Worm (Caenorhabditis elegans) whole organism, L4 larva: ENCODE data around the gene R01H10.4.

Experiments
- F26F4.8 ChIP-seq: fragments of 200-800 bp; sonication (Bioruptor generic); conservative IDR thresholded peaks from 2 replicates; pipeline ENCODE4 v1.3.6; 2022; ENCODE audit warnings: missing genetic modification characterization, missing compliant biosample characterization
- F37D6.2 ChIP-seq: sonication (generic microtip); optimal IDR thresholded peaks from 2 replicates; lab custom pipeline; 2016; ENCODE audit warnings: mild to moderate bottlenecking, missing genetic modification characterization, missing compliant biosample characterization
- F44E2.7 ChIP-seq: fragments of 200-800 bp; sonication (Bioruptor generic); IDR thresholded peaks from 2 replicates; pipeline ENCODE4 v2.1.2; 2022; ENCODE audit warnings: missing genetic modification characterization, missing compliant biosample characterization
- F49E8.2 ChIP-seq: sonication (generic microtip); optimal IDR thresholded peaks from 2 replicates; lab custom pipeline; 2016; ENCODE audit warnings: missing compliant biosample characterization, mild to moderate bottlenecking, missing genetic modification characterization, borderline replicate concordance
- R02D3.7 ChIP-seq: fragments of 150-350 bp; sonication (generic microtip); optimal IDR thresholded peaks from 3 replicates; lab custom pipeline; 2014; ENCODE audit warnings: missing biosample characterization, missing genetic modification characterization
- T26A8.4 ChIP-seq: fragments of 200-800 bp; sonication (Bioruptor generic); IDR thresholded peaks from 2 replicates; pipeline ENCODE4 v1.3.6; 2022; ENCODE audit warnings: missing genetic modification characterization, missing compliant biosample characterization
- Y5F2A.4 ChIP-seq: fragments of 200-800 bp; sonication (Bioruptor generic); optimal IDR thresholded peaks from 2 replicates; lab custom pipeline; 2018; ENCODE audit warnings: mild to moderate bottlenecking, missing genetic modification characterization, missing compliant biosample characterization
- ama-1 ChIP-seq: fragments of 150-350 bp; optimal IDR thresholded peaks from 2 replicates; lab custom pipeline; 2014; ENCODE audit warnings: inconsistent platforms, mixed read lengths
- attf-4 ChIP-seq: sonication (generic microtip); optimal IDR thresholded peaks from 3 replicates; lab custom pipeline; 2017; ENCODE audit warnings: missing biosample characterization, missing genetic modification characterization
- ceh-20 ChIP-seq: fragments of 200-800 bp; sonication (Bioruptor generic); IDR thresholded peaks from 2 replicates; pipeline ENCODE4 v1.3.6; 2022; ENCODE audit warnings: missing genetic modification reagents, missing genetic modification characterization, missing compliant biosample characterization
- ceh-28 ChIP-seq: fragments of 150-350 bp; optimal IDR thresholded peaks from 2 replicates; lab custom pipeline; 2014; ENCODE audit warnings: missing biosample characterization, missing genetic modification reagents, missing genetic modification characterization
- ceh-32 ChIP-seq: sonication (generic microtip); optimal IDR thresholded peaks from 2 replicates; lab custom pipeline; 2016; ENCODE audit warnings: mild to moderate bottlenecking, missing genetic modification characterization, missing compliant biosample characterization; ENCODE audit not compliant: poor library complexity
- ceh-44 ChIP-seq: fragments of 200-800 bp; sonication (Bioruptor generic); IDR thresholded peaks from 2 replicates; pipeline ENCODE4 v1.3.6; 2022; ENCODE audit warnings: missing genetic modification reagents, missing genetic modification characterization, missing compliant biosample characterization
- ceh-82 ChIP-seq: sonication (generic microtip); optimal IDR thresholded peaks from 2 replicates; lab custom pipeline; 2017; ENCODE audit warnings: missing biosample characterization, missing genetic modification characterization
- cey-2 ChIP-seq: sonication (generic microtip); optimal IDR thresholded peaks from 3 replicates; lab custom pipeline; 2017; ENCODE audit warnings: missing genetic modification characterization, mild to moderate bottlenecking, missing compliant biosample characterization, antibody characterized with exemption, borderline replicate concordance; ENCODE audit not compliant: insufficient read depth
- ctbp-1 ChIP-seq: fragments of 200-800 bp; sonication (Bioruptor generic); IDR thresholded peaks from 2 replicates; pipeline ENCODE4 v1.3.6; 2022; ENCODE audit warnings: missing genetic modification reagents, missing genetic modification characterization, missing compliant biosample characterization
- daf-19 ChIP-seq: fragments of 200-800 bp; sonication (Bioruptor generic); conservative IDR thresholded peaks from 2 replicates; pipeline ENCODE4 v1.3.6; 2022; ENCODE audit warnings: missing genetic modification characterization, missing compliant biosample characterization
- dmd-6 ChIP-seq: fragments of 200-800 bp; sonication (Bioruptor generic); IDR thresholded peaks from 2 replicates; pipeline ENCODE4 v1.3.6; 2022; ENCODE audit warnings: missing genetic modification reagents, missing genetic modification characterization, missing compliant biosample characterization
- dmd-9 ChIP-seq: fragments of 200-800 bp; sonication (Bioruptor generic); IDR thresholded peaks from 2 replicates; pipeline ENCODE4 v1.3.6; 2022; ENCODE audit warnings: missing genetic modification reagents, missing genetic modification characterization, missing compliant biosample characterization
- dve-1 ChIP-seq: sonication (generic microtip); optimal IDR thresholded peaks from 2 replicates; lab custom pipeline; 2017; ENCODE audit warnings: antibody characterized with exemption, mild to moderate bottlenecking, missing genetic modification characterization, missing compliant biosample characterization; ENCODE audit not compliant: insufficient read depth
- jun-1 ChIP-seq: fragments of 150-350 bp; optimal IDR thresholded peaks from 2 replicates; lab custom pipeline; 2014; ENCODE audit warnings: missing biosample characterization, missing genetic modification reagents, missing genetic modification characterization
- lim-7 ChIP-seq: fragments of 200-800 bp; sonication (Bioruptor generic); IDR thresholded peaks from 2 replicates; pipeline ENCODE4 v1.3.6; 2022; ENCODE audit warnings: missing genetic modification characterization, missing compliant biosample characterization
- lin-1 ChIP-seq: fragments of 200-800 bp; sonication (Bioruptor generic); IDR thresholded peaks from 2 replicates; pipeline ENCODE4 v1.3.6; 2022; ENCODE audit warnings: missing genetic modification reagents, missing genetic modification characterization, missing compliant biosample characterization
- lin-13 ChIP-seq: fragments of 150-350 bp; optimal IDR thresholded peaks from 2 replicates; lab custom pipeline; 2014; ENCODE audit warnings: missing biosample characterization, missing genetic modification reagents, missing genetic modification characterization
- lin-15B ChIP-seq: fragments of 150-350 bp; sonication (generic microtip); optimal IDR thresholded peaks from 3 replicates; lab custom pipeline; 2014; ENCODE audit warnings: missing biosample characterization, missing genetic modification characterization
- lin-38 ChIP-seq: fragments of 200-800 bp; sonication (Bioruptor generic); IDR thresholded peaks from 2 replicates; pipeline ENCODE4 v1.3.6; 2022; ENCODE audit warnings: missing genetic modification reagents, missing genetic modification characterization, missing compliant biosample characterization
- lin-39 ChIP-seq: fragments of 150-350 bp; optimal IDR thresholded peaks from 2 replicates; lab custom pipeline; 2014; ENCODE audit warnings: missing biosample characterization, missing genetic modification reagents, missing genetic modification characterization
- lir-3 ChIP-seq: sonication (generic microtip); optimal IDR thresholded peaks from 2 replicates; lab custom pipeline; 2016; ENCODE audit warnings: mild to moderate bottlenecking, missing genetic modification characterization, missing compliant biosample characterization
- lsy-2 ChIP-seq, 2 experiments: fragments of 150-350 bp in 1 of 2; sonication (generic microtip) in 1 of 2; optimal IDR thresholded peaks; 2 replicates each; lab custom pipeline; 2014 to 2017; ENCODE audit warnings: missing biosample characterization in 2 of 2, missing genetic modification characterization in 2 of 2
- madf-5 ChIP-seq, 2 experiments: fragments of 200-800 bp; sonication (Bioruptor generic); IDR thresholded peaks; 2 replicates each; pipeline ENCODE4 v1.3.6; 2022; ENCODE audit warnings: missing compliant biosample characterization in 2 of 2, missing genetic modification characterization in 2 of 2
- madf-9 ChIP-seq: fragments of 200-800 bp; sonication (Bioruptor generic); conservative IDR thresholded peaks from 2 replicates; pipeline ENCODE4 v1.3.6; 2022; ENCODE audit warnings: missing genetic modification reagents, missing genetic modification characterization, missing compliant biosample characterization
- mdl-1 ChIP-seq, 2 experiments: fragments of 150-350 bp in 1 of 2; sonication (generic microtip) in 1 of 2; optimal IDR thresholded peaks; 2 replicates each; lab custom pipeline; 2014 to 2017; ENCODE audit warnings: missing biosample characterization in 2 of 2, missing genetic modification characterization in 2 of 2
- mdt-29 ChIP-seq: fragments of 200-800 bp; sonication (Bioruptor generic); IDR thresholded peaks from 2 replicates; pipeline ENCODE4 v1.3.6; 2022; ENCODE audit warnings: missing genetic modification reagents, missing genetic modification characterization, missing compliant biosample characterization
- nhr-10 ChIP-seq: fragments of 150-350 bp; optimal IDR thresholded peaks from 2 replicates; lab custom pipeline; 2014; ENCODE audit warnings: missing biosample characterization, missing genetic modification characterization
- nhr-11 ChIP-seq: fragments of 150-350 bp; optimal IDR thresholded peaks from 2 replicates; lab custom pipeline; 2014; ENCODE audit warnings: missing biosample characterization, missing genetic modification characterization
- nhr-41 ChIP-seq: fragments of 200-800 bp; sonication (Bioruptor generic); IDR thresholded peaks from 2 replicates; pipeline ENCODE4 v1.3.6; 2022; ENCODE audit warnings: missing genetic modification reagents, missing genetic modification characterization, missing compliant biosample characterization
- nhr-42 ChIP-seq: fragments of 200-800 bp; sonication (Bioruptor generic); IDR thresholded peaks from 2 replicates; pipeline ENCODE4 v1.3.6; 2022; ENCODE audit warnings: missing genetic modification characterization, missing compliant biosample characterization
- nhr-48 ChIP-seq: sonication (generic microtip); optimal IDR thresholded peaks from 2 replicates; lab custom pipeline; 2016; ENCODE audit warnings: mild to moderate bottlenecking, missing genetic modification characterization, missing compliant biosample characterization
- nhr-76 ChIP-seq: fragments of 150-350 bp; optimal IDR thresholded peaks from 2 replicates; lab custom pipeline; 2014; ENCODE audit warnings: missing biosample characterization, missing genetic modification characterization
- nhr-77 ChIP-seq: fragments of 150-350 bp; optimal IDR thresholded peaks from 2 replicates; lab custom pipeline; 2014; ENCODE audit warnings: missing biosample characterization, missing genetic modification characterization
- php-3 ChIP-seq: fragments of 200-800 bp; sonication (Bioruptor generic); IDR thresholded peaks from 2 replicates; pipeline ENCODE4 v1.3.6; 2022; ENCODE audit warnings: missing genetic modification reagents, missing genetic modification characterization, missing compliant biosample characterization
- rbr-2 ChIP-seq: sonication (generic microtip); optimal IDR thresholded peaks from 2 replicates; lab custom pipeline; 2016; ENCODE audit warnings: missing genotype, missing genetic modification characterization, missing compliant biosample characterization
- saeg-2 ChIP-seq: fragments of 200-800 bp; sonication (Bioruptor generic); IDR thresholded peaks from 2 replicates; pipeline ENCODE4 v1.3.6; 2022; ENCODE audit warnings: missing genetic modification reagents, missing genetic modification characterization, missing compliant biosample characterization
- sdz-12 ChIP-seq: fragments of 200-800 bp; sonication (Bioruptor generic); optimal IDR thresholded peaks from 2 replicates; lab custom pipeline; 2018; ENCODE audit warnings: mild to moderate bottlenecking, missing genetic modification characterization, missing compliant biosample characterization
- snpc-4 ChIP-seq: fragments of 150-350 bp; optimal IDR thresholded peaks from 2 replicates; lab custom pipeline; 2014; ENCODE audit warnings: missing biosample characterization, missing genetic modification characterization
- spr-1 ChIP-seq: sonication (generic microtip); optimal IDR thresholded peaks from 2 replicates; lab custom pipeline; 2016; ENCODE audit warnings: mild to moderate bottlenecking, missing genetic modification characterization, missing compliant biosample characterization
- tra-1 ChIP-seq: fragments of 200-800 bp; sonication (Bioruptor generic); IDR thresholded peaks from 2 replicates; pipeline ENCODE4 v1.3.6; 2022; ENCODE audit warnings: missing genetic modification reagents, missing genetic modification characterization, missing compliant biosample characterization
- unc-130 ChIP-seq: sonication (generic microtip); optimal IDR thresholded peaks from 2 replicates; lab custom pipeline; 2016; ENCODE audit warnings: missing genetic modification reagents, missing genetic modification characterization, missing compliant biosample characterization
- zag-1 ChIP-seq: fragments of 150-350 bp; optimal IDR thresholded peaks from 2 replicates; lab custom pipeline; 2014; ENCODE audit warnings: missing biosample characterization, missing genetic modification characterization
- zfp-2 ChIP-seq: sonication (generic microtip); optimal IDR thresholded peaks from 2 replicates; lab custom pipeline; 2016; ENCODE audit warnings: mild to moderate bottlenecking, missing genetic modification characterization, missing compliant biosample characterization
- zip-11 ChIP-seq: fragments of 200-800 bp; sonication (Bioruptor generic); IDR thresholded peaks from 2 replicates; pipeline ENCODE4 v1.3.6; 2022; ENCODE audit warnings: missing genetic modification characterization, missing compliant biosample characterization

The R01H10.4 gene

DNA sequence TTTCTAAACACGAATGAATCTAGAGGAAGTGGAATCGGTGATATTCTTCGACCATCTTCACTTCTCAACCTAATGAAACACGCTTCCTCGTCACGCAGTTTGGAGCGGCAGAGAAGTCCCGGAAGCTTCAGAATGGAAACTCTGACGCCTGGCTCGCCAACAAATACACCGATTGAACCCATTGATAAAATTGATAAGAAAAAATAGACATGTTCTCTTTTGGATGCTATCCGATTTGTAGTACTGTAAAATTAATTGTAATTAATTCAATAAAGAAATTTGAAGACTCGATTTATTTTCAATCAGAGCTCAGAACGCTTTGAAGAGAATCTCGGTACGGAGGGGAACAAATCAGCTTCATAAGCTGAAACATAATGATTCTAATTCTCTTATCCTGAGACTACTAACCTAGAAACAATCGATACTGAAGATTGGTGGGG is 40.1 kb upstream of the R01H10.4 start (continued):
- TF ChIP-seq F49E8.2 (tag; lab: Kevin White, UChicago) (peak; percentile 19), T26A8.4 (peak; percentile 91), nhr-11 (tag; lab: Kevin White, UChicago) (no peak), spr-1 (tag; lab: Kevin White, UChicago) (peak; percentile 56), zag-1 (tag; lab: Kevin White, UChicago) (no peak), nhr-76 (tag; lab: Kevin White, UChicago) (no peak), ama-1 (lab: Kevin White, UChicago) (peak; percentile 90), lsy-2 (tag; optimal IDR thresholded peaks at IDR 0.05; lab: Kevin White, UChicago) (peak; percentile 5 to 74), lin-38 (GFP tag; lab: Robert Waterston, UW) (peak; percentile 75), lin-39 (tag; lab: Kevin White, UChicago) (no peak), zip-11 (GFP tag; lab: Robert Waterston, UW) (no peak), nhr-41 (GFP tag; lab: Robert Waterston, UW) (0 out of 2 replicates have a peak, but pooled peaks have one; percentile 19), ctbp-1 (GFP tag; lab: Robert Waterston, UW) (0 out of 2 replicates have a peak, but pooled peaks have one; percentile 56), dmd-9 (peak; percentile 77), nhr-42 (GFP tag; lab: Robert Waterston, UW) (peak; percentile 71; the same call in 1 of the 2 replicates), sdz-12 (GFP tag; lab: Kevin White, UChicago) (peak; percentile 86), Y5F2A.4 (peak; percentile 2), daf-19 (no peak), nhr-10 (tag; lab: Kevin White, UChicago) (peak; percentile 85), saeg-2 (GFP tag; lab: Robert Waterston, UW) (0 out of 2 replicates have a peak, but pooled peaks have one; percentile 43), F44E2.7 (GFP tag; lab: Robert Waterston, UW) (no peak), mdt-29 (peak; percentile 64), mdl-1 (tag; optimal IDR thresholded peaks at IDR 0.05; lab: Kevin White, UChicago) (no peak), nhr-48 (peak; percentile 65), tra-1 (GFP tag; lab: Robert Waterston, UW) (peak; percentile 50), ceh-20 (GFP tag; lab: Robert Waterston, UW) (peak; percentile 58; the same call in 1 of the 2 replicates), lin-15B (tag; lab: Kevin White, UChicago) (no peak), madf-5 (GFP tag; IDR thresholded peaks at IDR 0.05; lab: Robert Waterston, UW) (no peak; a peak in 1 of 4 replicates), F26F4.8 (GFP tag; lab: Robert Waterston, UW) (0 out of 2 replicates have a peak, but pooled peaks have one; percentile 48), dmd-6 (peak; percentile 59), ceh-32 (tag; lab: Kevin White, UChicago) (no peak), lim-7 (GFP tag; lab: Robert Waterston, UW) (0 out of 2 replicates have a peak, but pooled peaks have one; percentile 32), ceh-44 (GFP tag; lab: Robert Waterston, UW) (no peak), rbr-2 (tag; lab: Kevin White, UChicago) (peak; percentile 17), F37D6.2 (no peak), ceh-28 (tag; lab: Kevin White, UChicago) (no peak), snpc-4 (tag; lab: Kevin White, UChicago) (no peak), lin-1 (peak; percentile 61; the same call in 1 of the 2 replicates), attf-4 (tag; lab: Kevin White, UChicago) (no peak), ceh-82 (tag; lab: Kevin White, UChicago) (no peak), cey-2 (tag; lab: Kevin White, UChicago) (no peak), madf-9 (peak; percentile 79), R02D3.7 (tag; lab: Kevin White, UChicago) (no peak), dve-1 (tag; lab: Kevin White, UChicago) (peak; percentile 87), jun-1 (tag; lab: Kevin White, UChicago) (peak; percentile 49), lin-13 (GFP tag; lab: Kevin White, UChicago) (peak; percentile 43), nhr-77 (tag; lab: Kevin White, UChicago) (peak; percentile 75), unc-130 (no peak), zfp-2 (tag; lab: Kevin White, UChicago) (peak; percentile 5), php-3 (GFP tag; lab: Robert Waterston, UW) (0 out of 2 replicates have a peak, but pooled peaks have one; percentile 63), lir-3 (no peak)
